Worm (Caenorhabditis elegans): ENCODE measurements around the gene R05G6.1.

- TF ChIP-seq flt-1 (GFP tag; IDR thresholded peaks at IDR 0.05) = no peak
- no peak for TF ChIP-seq ref-1 (GFP tag; conservative IDR thresholded peaks at IDR 0.05)
- TF ChIP-seq ztf-29 (GFP tag; IDR thresholded peaks at IDR 0.05) = no peak
- no peak for TF ChIP-seq cog-1 (tag; optimal IDR thresholded peaks at IDR 0.05)
- TF ChIP-seq klf-2 (GFP tag; conservative IDR thresholded peaks at IDR 0.05) = no peak
- no peak for TF ChIP-seq ztf-23 (GFP tag; IDR thresholded peaks at IDR 0.05)
- TF ChIP-seq T22C8.4 (GFP tag; IDR thresholded peaks at IDR 0.05) = 0 out of 2 replicates have a peak, but pooled peaks have one; percentile 8
- TF ChIP-seq med-1 (GFP tag; optimal IDR thresholded peaks at IDR 0.05; ENCODE audit: insufficient read depth) = no peak
- no peak for TF ChIP-seq tab-1 (GFP tag; IDR thresholded peaks at IDR 0.05)
Measured at ce11 chrIV:7575147-7575768, 42.8 kb downstream of the R05G6.1 start, which contains the start of gene cec-4.
